Fruit fly (Drosophila melanogaster): Measurements from ENCODE around the gene CG31142.

Gene CG31142

dm6 chr3R:23962781-23963222, 33.8 kb downstream of the CG31142 start, which contains the start of gene CG31140 (continued):
- no peak for TF ChIP-seq CG12299 (tag; optimal IDR thresholded peaks at IDR 0.05)
- TF ChIP-seq HLHmδ (GFP tag; optimal IDR thresholded peaks at IDR 0.05), result peak; percentile 55
- no peak for TF ChIP-seq aop (GFP tag; IDR thresholded peaks at IDR 0.05)
- no peak for TF ChIP-seq gem (tag; optimal IDR thresholded peaks at IDR 0.05)
- TF ChIP-seq rib (GFP tag; IDR thresholded peaks at IDR 0.05), result no peak
- no peak for TF ChIP-seq CG2678 (tag; optimal IDR thresholded peaks at IDR 0.05)
- TF ChIP-seq pfk (GFP tag; optimal IDR thresholded peaks at IDR 0.05), result no peak
- no peak for TF ChIP-seq HLH3B (GFP tag; IDR thresholded peaks at IDR 0.05)
- TF ChIP-seq CG8765 (GFP tag; IDR thresholded peaks at IDR 0.05), result no peak
- TF ChIP-seq pb (GFP tag; optimal IDR thresholded peaks at IDR 0.05), result peak; percentile 43
- no peak for TF ChIP-seq CG8281 (tag; optimal IDR thresholded peaks at IDR 0.05)
- TF ChIP-seq NfI (GFP tag; optimal IDR thresholded peaks at IDR 0.05), result no peak
- TF ChIP-seq CG12071 (GFP tag; optimal IDR thresholded peaks at IDR 0.05), result peak; percentile 63
- TF ChIP-seq croc (GFP tag; conservative IDR thresholded peaks at IDR 0.05), result no peak
- TF ChIP-seq CG4820 (GFP tag; optimal IDR thresholded peaks at IDR 0.05), result no peak
- TF ChIP-seq dysf (GFP tag; IDR thresholded peaks at IDR 0.05), result no peak
- TF ChIP-seq CG11247 (GFP tag; IDR thresholded peaks at IDR 0.05), result no peak
- TF ChIP-seq NC2β (GFP tag; optimal IDR thresholded peaks at IDR 0.05), result no peak
- peak; percentile 71 to 76 for TF ChIP-seq Trl (optimal IDR thresholded peaks at IDR 0.05)
- peak; percentile 13 for TF ChIP-seq Trl (GFP tag; optimal IDR thresholded peaks at IDR 0.05)
- no peak for TF ChIP-seq Dip2 (GFP tag; IDR thresholded peaks at IDR 0.05)
- TF ChIP-seq CG10321 (GFP tag; IDR thresholded peaks at IDR 0.05), result peak; percentile 70
- no peak for TF ChIP-seq TFAM (GFP tag; optimal IDR thresholded peaks at IDR 0.05)
- TF ChIP-seq bigmax (GFP tag; optimal IDR thresholded peaks at IDR 0.05), result no peak
- no peak for TF ChIP-seq lmd (GFP tag; IDR thresholded peaks at IDR 0.05)
- peak; percentile 90 for TF ChIP-seq CG1832 (GFP tag; optimal IDR thresholded peaks at IDR 0.05)
- peak; percentile 12 for TF ChIP-seq MESR4 (GFP tag; optimal IDR thresholded peaks at IDR 0.05)
- TF ChIP-seq Camta (GFP tag; optimal IDR thresholded peaks at IDR 0.05), result no peak
- TF ChIP-seq Sin3A (optimal IDR thresholded peaks at IDR 0.05), result no peak
- no peak for TF ChIP-seq Nf-YA (GFP tag; IDR thresholded peaks at IDR 0.05)
- no peak for TF ChIP-seq Mrtf (GFP tag; IDR thresholded peaks at IDR 0.05)
- TF ChIP-seq CG4730 (GFP tag; IDR thresholded peaks at IDR 0.05), result no peak
- TF ChIP-seq ftz-f1 (GFP tag; optimal IDR thresholded peaks at IDR 0.05), result no peak
- TF ChIP-seq CG17385 (GFP tag; optimal IDR thresholded peaks at IDR 0.05), result no peak
- TF ChIP-seq cas (GFP tag; IDR thresholded peaks at IDR 0.05), result no peak
- no peak for TF ChIP-seq CG11085 (GFP tag; IDR thresholded peaks at IDR 0.05)
- no peak for TF ChIP-seq CG9437 (GFP tag; optimal IDR thresholded peaks at IDR 0.05)
- no peak for TF ChIP-seq Mad (GFP tag; optimal IDR thresholded peaks at IDR 0.05)
- TF ChIP-seq fd96Cb (tag; optimal IDR thresholded peaks at IDR 0.05), result no peak
- no peak for TF ChIP-seq CG7745 (tag; optimal IDR thresholded peaks at IDR 0.05)
- peak; percentile 37; the same call in 1 of the 2 replicates for TF ChIP-seq sob (GFP tag; IDR thresholded peaks at IDR 0.05)
- no peak for TF ChIP-seq CG17568 (GFP tag; optimal IDR thresholded peaks at IDR 0.05)
- no peak for TF ChIP-seq CG6683 (GFP tag; optimal IDR thresholded peaks at IDR 0.05)
- no peak for TF ChIP-seq B-H1 (GFP tag; IDR thresholded peaks at IDR 0.05)
- TF ChIP-seq CG11504 (tag; optimal IDR thresholded peaks at IDR 0.05), result peak; percentile 17
- no peak for TF ChIP-seq CG10209 (GFP tag; optimal IDR thresholded peaks at IDR 0.05)
- TF ChIP-seq wek (GFP tag; optimal IDR thresholded peaks at IDR 0.05), result peak; percentile 49
- TF ChIP-seq NC2α (GFP tag; optimal IDR thresholded peaks at IDR 0.05), result no peak
- no peak for TF ChIP-seq Six4 (GFP tag; optimal IDR thresholded peaks at IDR 0.05)
- TF ChIP-seq CG8478 (optimal IDR thresholded peaks at IDR 0.05), result peak; percentile 83
- TF ChIP-seq CG9797 (GFP tag; optimal IDR thresholded peaks at IDR 0.05), result no peak
- no peak for TF ChIP-seq Xbp1 (GFP tag; optimal IDR thresholded peaks at IDR 0.05)
- TF ChIP-seq Dad (GFP tag; optimal IDR thresholded peaks at IDR 0.05), result no peak

Data from whole organism, embryonic.